Worm (Caenorhabditis elegans) whole organism, young adult: ENCODE data around the gene K05F1.9.

Experiments
- B0035.1 ChIP-seq: sonication (generic microtip); optimal IDR thresholded peaks from 2 replicates; lab custom pipeline; 2016; ENCODE audit warnings: missing genetic modification characterization, mild to moderate bottlenecking, missing compliant biosample characterization, missing genotype, missing genetic modification reagents
- C06A6.2 ChIP-seq: fragments of 200-800 bp; sonication (Bioruptor generic); conservative IDR thresholded peaks from 2 replicates; pipeline ENCODE4 v1.3.6; 2022; ENCODE audit warnings: missing genetic modification characterization, missing compliant biosample characterization
- F33H1.4 ChIP-seq: fragments of 200-800 bp; sonication (Bioruptor generic); IDR thresholded peaks from 2 replicates; pipeline ENCODE4 v1.3.6; 2022; ENCODE audit warnings: missing genetic modification reagents, missing genetic modification characterization, missing compliant biosample characterization
- F37B4.10 ChIP-seq: fragments of 200-800 bp; sonication (Bioruptor generic); IDR thresholded peaks from 2 replicates; pipeline ENCODE4 v1.3.6; 2022; ENCODE audit warnings: missing genetic modification characterization, missing compliant biosample characterization
- F52B5.7 ChIP-seq: sonication (generic microtip); optimal IDR thresholded peaks from 2 replicates; lab custom pipeline; 2016; ENCODE audit warnings: mild to moderate bottlenecking, missing genetic modification characterization, missing compliant biosample characterization
- F57C9.4 ChIP-seq: sonication (generic microtip); optimal IDR thresholded peaks from 2 replicates; lab custom pipeline; 2017; ENCODE audit warnings: mild to moderate bottlenecking, missing genetic modification characterization, missing compliant biosample characterization
- K11D2.4 ChIP-seq: fragments of 200-800 bp; sonication (Bioruptor generic); IDR thresholded peaks from 2 replicates; pipeline ENCODE4 v1.3.6; 2022; ENCODE audit warnings: missing genetic modification reagents, missing genetic modification characterization, missing compliant biosample characterization
- T07F8.4 ChIP-seq: sonication (generic microtip); optimal IDR thresholded peaks from 2 replicates; lab custom pipeline; 2016; ENCODE audit warnings: mild to moderate bottlenecking, missing genetic modification characterization, moderate library complexity, missing compliant biosample characterization
- Y53F4B.3 ChIP-seq: fragments of 200-800 bp; sonication (Bioruptor generic); IDR thresholded peaks from 2 replicates; pipeline ENCODE4 v1.3.6; 2022; ENCODE audit warnings: missing genetic modification reagents, missing genetic modification characterization, missing compliant biosample characterization
- Y56A3A.18 ChIP-seq: fragments of 200-800 bp; sonication (Bioruptor generic); IDR thresholded peaks from 2 replicates; pipeline ENCODE4 v1.3.6; 2022; ENCODE audit warnings: missing genetic modification reagents, missing genetic modification characterization, missing compliant biosample characterization
- ama-1 ChIP-seq, 3 experiments: fragments of 150-350 bp in 1 of 3; sonication (generic microtip) in 2 of 3; optimal IDR thresholded peaks; 2 replicates each; lab custom pipeline; 2014 to 2018; ENCODE audit warnings: missing biosample characterization in 2 of 3, missing genetic modification characterization in 2 of 3, missing genetic modification reagents in 2 of 3
- atf-7 ChIP-seq: sonication (generic microtip); optimal IDR thresholded peaks from 2 replicates; lab custom pipeline; 2017; ENCODE audit warnings: mild to moderate bottlenecking, missing genetic modification characterization, missing compliant biosample characterization
- ccch-3 ChIP-seq: fragments of 200-800 bp; sonication (Bioruptor generic); optimal IDR thresholded peaks from 2 replicates; lab custom pipeline; 2018; ENCODE audit warnings: mild to moderate bottlenecking, missing genetic modification characterization, missing compliant biosample characterization
- cebp-1 ChIP-seq, 2 experiments: fragments of 200-800 bp in 1 of 2; sonication (Bioruptor generic) in 1 of 2; sonication (generic microtip) in 1 of 2; IDR thresholded peaks in 1 of 2; optimal IDR thresholded peaks in 1 of 2; 2 replicates each; pipeline versions ENCODE4 v1.3.6 to Lab custom; 2017 to 2022; ENCODE audit warnings: missing compliant biosample characterization in 2 of 2, missing genetic modification characterization in 2 of 2, mild to moderate bottlenecking in 1 of 2, missing genetic modification reagents in 1 of 2, moderate library complexity in 1 of 2
- ceh-100 ChIP-seq: fragments of 200-800 bp; sonication (Bioruptor generic); IDR thresholded peaks from 2 replicates; pipeline ENCODE4 v1.3.6; 2022; ENCODE audit warnings: missing genetic modification reagents, missing genetic modification characterization, missing compliant biosample characterization
- ceh-40 ChIP-seq: fragments of 200-800 bp; sonication (Bioruptor generic); IDR thresholded peaks from 2 replicates; pipeline ENCODE4 v1.3.6; 2022; ENCODE audit warnings: missing genetic modification characterization, missing compliant biosample characterization
- ceh-58 ChIP-seq: fragments of 200-800 bp; sonication (Bioruptor generic); IDR thresholded peaks from 2 replicates; pipeline ENCODE4 v1.3.6; 2022; ENCODE audit warnings: missing genetic modification characterization, missing compliant biosample characterization
- ceh-79 ChIP-seq: sonication (generic microtip); optimal IDR thresholded peaks from 2 replicates; lab custom pipeline; 2017; ENCODE audit warnings: mild to moderate bottlenecking, missing genetic modification characterization, missing compliant biosample characterization
- ceh-91 ChIP-seq: fragments of 200-800 bp; sonication (Bioruptor generic); IDR thresholded peaks from 2 replicates; pipeline ENCODE4 v1.3.6; 2022; ENCODE audit warnings: missing genetic modification reagents, missing genetic modification characterization, missing compliant biosample characterization
- chd-7 ChIP-seq: sonication (generic microtip); optimal IDR thresholded peaks from 2 replicates; lab custom pipeline; 2016; ENCODE audit warnings: mild to moderate bottlenecking, missing genetic modification characterization, moderate library complexity, missing compliant biosample characterization
- die-1 ChIP-seq: sonication (generic microtip); optimal IDR thresholded peaks from 2 replicates; lab custom pipeline; 2016; ENCODE audit warnings: missing genotype, mild to moderate bottlenecking, missing genetic modification characterization, missing compliant biosample characterization
- dox-1 ChIP-seq: fragments of 200-800 bp; sonication (Bioruptor generic); IDR thresholded peaks from 2 replicates; pipeline ENCODE4 v1.3.6; 2022; ENCODE audit warnings: missing genetic modification reagents, missing genetic modification characterization, missing compliant biosample characterization
- dpl-1 ChIP-seq: fragments of 150-350 bp; optimal IDR thresholded peaks from 2 replicates; lab custom pipeline; 2014; ENCODE audit warnings: missing biosample characterization, missing genetic modification reagents, missing genetic modification characterization
- efl-1 ChIP-seq: fragments of 150-350 bp; optimal IDR thresholded peaks from 2 replicates; lab custom pipeline; 2014; ENCODE audit warnings: missing biosample characterization, missing genetic modification reagents, missing genetic modification characterization
- egl-18 ChIP-seq: fragments of 200-800 bp; sonication (Bioruptor generic); IDR thresholded peaks from 2 replicates; pipeline ENCODE4 v1.3.6; 2022; ENCODE audit warnings: missing genetic modification reagents, missing genetic modification characterization, missing compliant biosample characterization
- him-1 ChIP-seq: sonication (generic microtip); optimal IDR thresholded peaks from 2 replicates; lab custom pipeline; 2016; ENCODE audit warnings: missing genotype, missing genetic modification reagents, missing genetic modification characterization, missing compliant biosample characterization
- hlh-12 ChIP-seq: sonication (generic microtip); optimal IDR thresholded peaks from 2 replicates; lab custom pipeline; 2016; ENCODE audit warnings: missing genetic modification characterization, missing compliant biosample characterization
- hlh-26 ChIP-seq: fragments of 200-800 bp; sonication (Bioruptor generic); conservative IDR thresholded peaks from 2 replicates; pipeline ENCODE4 v1.3.6; 2022; ENCODE audit warnings: missing genetic modification reagents, missing genetic modification characterization, missing compliant biosample characterization
- let-607 ChIP-seq, 2 experiments: fragments of 200-800 bp in 1 of 2; sonication (Bioruptor generic) in 1 of 2; sonication (generic microtip) in 1 of 2; optimal IDR thresholded peaks; 2 replicates each; lab custom pipeline; 2016 to 2018; ENCODE audit warnings: mild to moderate bottlenecking in 2 of 2, missing compliant biosample characterization in 2 of 2, missing genetic modification characterization in 2 of 2, moderate library complexity in 2 of 2, missing genotype in 1 of 2
- lir-1 ChIP-seq: fragments of 200-800 bp; sonication (Bioruptor generic); conservative IDR thresholded peaks from 2 replicates; pipeline ENCODE4 v1.3.6; 2022; ENCODE audit warnings: missing genetic modification reagents, missing genetic modification characterization, missing compliant biosample characterization
- lsy-27 ChIP-seq: sonication (generic microtip); optimal IDR thresholded peaks from 2 replicates; lab custom pipeline; 2017; ENCODE audit warnings: missing genetic modification characterization, mild to moderate bottlenecking, missing compliant biosample characterization, antibody characterized with exemption, missing genotype, borderline replicate concordance; ENCODE audit not compliant: insufficient read depth
- madf-3 ChIP-seq: fragments of 200-800 bp; sonication (Bioruptor generic); IDR thresholded peaks from 2 replicates; pipeline ENCODE4 v1.3.6; 2022; ENCODE audit warnings: missing genetic modification reagents, missing genetic modification characterization, missing compliant biosample characterization
- madf-8 ChIP-seq: fragments of 200-800 bp; sonication (Bioruptor generic); conservative IDR thresholded peaks from 2 replicates; pipeline ENCODE4 v1.3.6; 2022; ENCODE audit warnings: missing genetic modification reagents, missing genetic modification characterization, missing compliant biosample characterization
- nfya-2 ChIP-seq: fragments of 200-800 bp; sonication (Bioruptor generic); IDR thresholded peaks from 2 replicates; pipeline ENCODE4 v1.3.6; 2022; ENCODE audit warnings: missing genetic modification reagents, missing genetic modification characterization, missing compliant biosample characterization
- nhr-27 ChIP-seq: fragments of 200-800 bp; sonication (Bioruptor generic); optimal IDR thresholded peaks from 2 replicates; lab custom pipeline; 2018; ENCODE audit warnings: mild to moderate bottlenecking, missing genetic modification characterization, moderate library complexity, missing compliant biosample characterization
- nhr-80 ChIP-seq: sonication (generic microtip); optimal IDR thresholded peaks from 2 replicates; lab custom pipeline; 2016; ENCODE audit warnings: missing genetic modification characterization, missing compliant biosample characterization
- pbrm-1 ChIP-seq: fragments of 200-800 bp; sonication (Bioruptor generic); IDR thresholded peaks from 2 replicates; pipeline ENCODE4 v1.3.6; 2022; ENCODE audit warnings: missing genetic modification reagents, missing genetic modification characterization, missing compliant biosample characterization
- pha-4 ChIP-seq: fragments of 150-350 bp; sonication (generic microtip); optimal IDR thresholded peaks from 2 replicates; lab custom pipeline; 2014; ENCODE audit warnings: missing biosample characterization, missing genetic modification reagents, missing genetic modification characterization
- rcor-1 ChIP-seq: fragments of 200-800 bp; sonication (Bioruptor generic); IDR thresholded peaks from 2 replicates; pipeline ENCODE4 v1.3.6; 2022; ENCODE audit warnings: missing genetic modification reagents, missing genetic modification characterization, missing compliant biosample characterization
- rpc-1 ChIP-seq, 2 experiments: fragments of 150-350 bp in 1 of 2; sonication (generic microtip) in 1 of 2; optimal IDR thresholded peaks; 2 replicates each; lab custom pipeline; 2014 to 2018; ENCODE audit warnings: missing biosample characterization in 1 of 2, missing genetic modification characterization in 1 of 2, missing genetic modification reagents in 1 of 2, missing genotype in 1 of 2
- snpc-4 ChIP-seq, 5 experiments: fragments of 150-350 bp in 1 of 5; sonication (generic microtip) in 4 of 5; optimal IDR thresholded peaks; 2 replicates each; lab custom pipeline; 2014 to 2018; ENCODE audit warnings: missing genetic modification characterization in 5 of 5, missing biosample characterization in 3 of 5, antibody characterized with exemption in 2 of 5, mild to moderate bottlenecking in 2 of 5, missing compliant biosample characterization in 2 of 5, missing genotype in 2 of 5, moderate library complexity in 2 of 5, missing genetic modification reagents in 1 of 5
- unc-130 ChIP-seq: sonication (generic microtip); optimal IDR thresholded peaks from 2 replicates; lab custom pipeline; 2016; ENCODE audit warnings: missing genetic modification reagents, missing genetic modification characterization, missing compliant biosample characterization
- xnd-1 ChIP-seq: sonication (generic microtip); optimal IDR thresholded peaks from 2 replicates; lab custom pipeline; 2016; ENCODE audit warnings: missing genotype, missing genetic modification reagents, missing genetic modification characterization, missing compliant biosample characterization
- zfh-2 ChIP-seq: fragments of 200-800 bp; sonication (Bioruptor generic); conservative IDR thresholded peaks from 2 replicates; pipeline ENCODE4 v1.3.6; 2022; ENCODE audit warnings: missing genetic modification reagents, missing genetic modification characterization, missing compliant biosample characterization
- zim-3 ChIP-seq: sonication (generic microtip); optimal IDR thresholded peaks from 2 replicates; lab custom pipeline; 2017; ENCODE audit warnings: mild to moderate bottlenecking, missing genetic modification characterization, moderate library complexity, missing compliant biosample characterization
- ztf-26 ChIP-seq: sonication (generic microtip); optimal IDR thresholded peaks from 2 replicates; lab custom pipeline; 2017; ENCODE audit warnings: missing genetic modification characterization, missing compliant biosample characterization

K05F1.9 gene

ce11 chrII:5772547-5773142 is 28.3 kb downstream of the K05F1.9 start (continued):
- TF ChIP-seq F57C9.4 (tag; lab: Kevin White, UChicago) (no peak), dpl-1 (no peak), ceh-58 (GFP tag; lab: Robert Waterston, UW) (no peak), lir-1 (GFP tag; lab: Robert Waterston, UW) (0 out of 2 replicates have a peak, but pooled peaks have one; percentile 8), K11D2.4 (GFP tag; lab: Robert Waterston, UW) (0 out of 2 replicates have a peak, but pooled peaks have one; percentile 54), efl-1 (no peak), cebp-1 (GFP tag; IDR thresholded peaks at IDR 0.05; lab: Robert Waterston, UW) (no peak), cebp-1 (tag; optimal IDR thresholded peaks at IDR 0.05; lab: Kevin White, UChicago) (no peak), C06A6.2 (GFP tag; lab: Robert Waterston, UW) (no peak), ztf-26 (tag; lab: Kevin White, UChicago) (no peak), F33H1.4 (GFP tag; lab: Robert Waterston, UW) (0 out of 2 replicates have a peak, but pooled peaks have one; percentile 13), ceh-79 (tag; lab: Kevin White, UChicago) (no peak), rpc-1 (optimal IDR thresholded peaks at IDR 0.05; lab: Kevin White, UChicago) (peak; percentile 64), rpc-1 (tag; optimal IDR thresholded peaks at IDR 0.05; lab: Kevin White, UChicago) (peak; percentile 81), madf-8 (GFP tag; lab: Robert Waterston, UW) (no peak), madf-3 (GFP tag; lab: Robert Waterston, UW) (0 out of 2 replicates have a peak, but pooled peaks have one; percentile 55), hlh-12 (tag; lab: Kevin White, UChicago) (no peak), Y56A3A.18 (peak; percentile 55; the same call in 1 of the 2 replicates), zfh-2 (GFP tag; lab: Robert Waterston, UW) (peak; percentile 59; the same call in 1 of the 2 replicates), ama-1 (optimal IDR thresholded peaks at IDR 0.05; lab: Kevin White, UChicago) (no peak), ama-1 (GFP tag; optimal IDR thresholded peaks at IDR 0.05; lab: Kevin White, UChicago) (no peak), zim-3 (tag; lab: Kevin White, UChicago) (peak; percentile 54), pbrm-1 (GFP tag; lab: Robert Waterston, UW) (0 out of 2 replicates have a peak, but pooled peaks have one; percentile 40), Y53F4B.3 (GFP tag; lab: Robert Waterston, UW) (peak; percentile 56; the same call in 1 of the 2 replicates), snpc-4 (GFP tag; optimal IDR thresholded peaks at IDR 0.05; lab: Kevin White, UChicago) (no peak), snpc-4 (tag; optimal IDR thresholded peaks at IDR 0.05; lab: Kevin White, UChicago) (peak in 3 of 4 experiments; percentile 0 to 70 (median 62)), F37B4.10 (no peak), pha-4 (no peak), nhr-27 (tag; lab: Kevin White, UChicago) (no peak), T07F8.4 (tag; lab: Kevin White, UChicago) (peak; percentile 37), hlh-26 (GFP tag; lab: Robert Waterston, UW) (no peak), ceh-40 (GFP tag; lab: Robert Waterston, UW) (no peak), ccch-3 (GFP tag; lab: Kevin White, UChicago) (no peak), xnd-1 (tag; lab: Kevin White, UChicago) (no peak), egl-18 (GFP tag; lab: Robert Waterston, UW) (no peak), unc-130 (GFP tag; lab: Kevin White, UChicago) (no peak), atf-7 (tag; lab: Kevin White, UChicago) (peak; percentile 6), chd-7 (peak; percentile 52), rcor-1 (GFP tag; lab: Robert Waterston, UW) (peak; percentile 64), nfya-2 (GFP tag; lab: Robert Waterston, UW) (no peak), B0035.1 (tag; lab: Kevin White, UChicago) (no peak), ceh-91 (no peak), F52B5.7 (tag; lab: Kevin White, UChicago) (peak; percentile 12), lsy-27 (tag; lab: Kevin White, UChicago) (no peak), let-607 (tag; optimal IDR thresholded peaks at IDR 0.05; lab: Kevin White, UChicago) (no peak), him-1 (tag; lab: Kevin White, UChicago) (peak; percentile 80), nhr-80 (tag; lab: Kevin White, UChicago) (no peak), dox-1 (peak; percentile 73), ceh-100 (0 out of 2 replicates have a peak, but pooled peaks have one; percentile 27), die-1 (tag; lab: Kevin White, UChicago) (peak; percentile 66)
